Worm (Caenorhabditis elegans): Measurements from ENCODE around the gene spig-7.
A peak's percentile ranks its signal among the peaks of the same experiment; 100 is the strongest.

spig-7 gene

ce11 chrV:1476841-1477240 lies 17.7 kb upstream of the spig-7 start:
- TF ChIP-seq ceh-91 (GFP tag; IDR thresholded peaks at IDR 0.05) (peak; percentile 42), F33H1.4 (GFP tag; IDR thresholded peaks at IDR 0.05) (peak; percentile 60), lin-40 (tag; optimal IDR thresholded peaks at IDR 0.05) (no peak), B0035.1 (tag; optimal IDR thresholded peaks at IDR 0.05) (no peak), lsy-27 (tag; optimal IDR thresholded peaks at IDR 0.05; ENCODE audit: borderline replicate concordance, insufficient read depth) (no peak), ZK185.1 (tag; optimal IDR thresholded peaks at IDR 0.05; ENCODE audit: poor library complexity, severe bottlenecking) (no peak), F55B11.4 (tag; optimal IDR thresholded peaks at IDR 0.05; ENCODE audit: borderline replicate concordance, insufficient read depth) (no peak), atf-7 (tag; optimal IDR thresholded peaks at IDR 0.05) (no peak), F52B5.7 (tag; optimal IDR thresholded peaks at IDR 0.05) (no peak), dpff-1 (tag; optimal IDR thresholded peaks at IDR 0.05) (no peak), pbrm-1 (GFP tag; IDR thresholded peaks at IDR 0.05) (no peak), xnd-1 (tag; optimal IDR thresholded peaks at IDR 0.05) (peak; percentile 33), F49E8.2 (tag; optimal IDR thresholded peaks at IDR 0.05; ENCODE audit: insufficient read depth) (no peak), D2030.7 (GFP tag; IDR thresholded peaks at IDR 0.05) (no peak), unc-62 (GFP tag; optimal IDR thresholded peaks at IDR 0.05) (no peak), F23B12.7 (tag; optimal IDR thresholded peaks at IDR 0.05; ENCODE audit: insufficient read depth) (no peak), K12H6.12 (tag; optimal IDR thresholded peaks at IDR 0.05) (no peak), C17E4.6 (GFP tag; IDR thresholded peaks at IDR 0.05) (no peak), Y67H2A.10 (GFP tag; conservative IDR thresholded peaks at IDR 0.05) (no peak), Y53F4B.3 (GFP tag; IDR thresholded peaks at IDR 0.05) (no peak), mcd-1 (GFP tag; IDR thresholded peaks at IDR 0.05) (0 out of 2 replicates have a peak, but pooled peaks have one; percentile 3), rpc-1 (optimal IDR thresholded peaks at IDR 0.05) (no peak), rpc-1 (tag; optimal IDR thresholded peaks at IDR 0.05) (no peak), Y79H2A.3 (GFP tag; conservative IDR thresholded peaks at IDR 0.05) (no peak), T26A5.8 (tag; optimal IDR thresholded peaks at IDR 0.05) (no peak), ets-4 (GFP tag; optimal IDR thresholded peaks at IDR 0.05) (no peak), C06A6.2 (GFP tag; conservative IDR thresholded peaks at IDR 0.05) (no peak), ceh-27 (GFP tag; optimal IDR thresholded peaks at IDR 0.05) (no peak), F10E7.11 (tag; optimal IDR thresholded peaks at IDR 0.05) (no peak), rcor-1 (GFP tag; IDR thresholded peaks at IDR 0.05) (0 out of 2 replicates have a peak, but pooled peaks have one; percentile 5), lag-1 (GFP tag; IDR thresholded peaks at IDR 0.05) (no peak), athp-1 (tag; optimal IDR thresholded peaks at IDR 0.05) (no peak), dox-1 (GFP tag; IDR thresholded peaks at IDR 0.05) (no peak), ztf-18 (tag; optimal IDR thresholded peaks at IDR 0.05) (no peak), ceh-79 (tag; optimal IDR thresholded peaks at IDR 0.05) (no peak), lsl-1 (GFP tag; optimal IDR thresholded peaks at IDR 0.05) (peak; percentile 77), B0019.2 (GFP tag; conservative IDR thresholded peaks at IDR 0.05) (no peak), K11D2.4 (GFP tag; IDR thresholded peaks at IDR 0.05) (no peak), F37B4.10 (GFP tag; IDR thresholded peaks at IDR 0.05) (no peak), Y56A3A.18 (GFP tag; IDR thresholded peaks at IDR 0.05) (no peak), nfya-2 (GFP tag; IDR thresholded peaks at IDR 0.05) (no peak), him-1 (tag; optimal IDR thresholded peaks at IDR 0.05) (peak; percentile 1), F22D6.2 (tag; optimal IDR thresholded peaks at IDR 0.05) (no peak), hlh-26 (GFP tag; conservative IDR thresholded peaks at IDR 0.05) (no peak), madf-6 (GFP tag; IDR thresholded peaks at IDR 0.05) (peak; percentile 26), mxl-1 (tag; optimal IDR thresholded peaks at IDR 0.05) (no peak), snpc-3.4 (tag; optimal IDR thresholded peaks at IDR 0.05) (no peak), tbx-9 (tag; optimal IDR thresholded peaks at IDR 0.05; ENCODE audit: borderline replicate concordance) (no peak), ceh-58 (GFP tag; IDR thresholded peaks at IDR 0.05) (no peak), dpl-1 (GFP tag; optimal IDR thresholded peaks at IDR 0.05) (no peak)

All from whole organism, young adult.